Worm (Caenorhabditis elegans): ENCODE data around the gene srz-60.

Gene srz-60

DNA sequence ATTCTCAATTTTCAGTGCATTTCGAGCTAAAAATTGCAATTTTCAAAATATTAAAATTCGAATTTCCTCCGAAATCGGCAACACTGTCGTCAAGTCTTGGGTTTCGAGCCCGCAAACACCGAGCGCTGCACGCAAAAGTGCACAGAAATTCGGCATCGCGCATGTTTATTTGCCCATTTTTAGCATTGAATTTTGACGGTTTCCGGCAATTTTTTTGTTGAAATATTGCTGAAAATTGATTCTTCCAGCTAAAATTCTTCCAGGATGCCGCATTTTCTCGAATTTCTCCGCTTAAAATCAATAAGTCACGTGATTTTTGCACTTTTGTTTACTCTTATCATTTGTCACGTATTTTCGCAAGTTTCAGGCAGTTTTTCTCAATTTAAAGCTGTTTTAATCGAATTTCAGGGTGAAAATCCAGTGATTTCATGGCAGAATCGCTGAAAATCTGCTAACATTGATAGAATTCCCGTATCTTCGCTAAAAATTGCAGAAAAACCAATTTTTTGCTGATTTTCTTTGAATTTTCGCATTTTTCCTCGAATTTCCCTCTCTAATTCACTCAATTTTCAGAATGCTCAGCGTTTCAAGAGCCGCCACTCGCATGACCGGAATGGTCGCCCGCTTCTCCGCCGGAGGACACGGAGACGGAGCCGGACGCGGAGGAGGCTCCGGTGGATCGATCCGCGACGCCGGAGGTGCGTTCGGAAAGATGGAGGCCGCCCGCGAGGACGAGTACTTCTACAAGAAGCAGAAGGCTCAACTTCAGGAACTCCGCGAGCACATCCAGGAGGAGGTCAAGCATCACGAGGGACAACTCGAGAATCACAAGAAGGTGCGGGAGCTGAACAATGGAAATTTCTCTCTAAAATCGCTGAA, 43.1 kb upstream of the srz-60 start, which contains the start of gene mai-2 (continued):
- TF ChIP-seq nhr-20 (tag; optimal IDR thresholded peaks at IDR 0.05) (peak; percentile 66), F16B12.6 (tag; optimal IDR thresholded peaks at IDR 0.05) (peak; percentile 95), lin-13 (GFP tag; optimal IDR thresholded peaks at IDR 0.05) (peak; percentile 57), unc-30 (tag; optimal IDR thresholded peaks at IDR 0.05) (no peak), jun-1 (tag; optimal IDR thresholded peaks at IDR 0.05) (no peak), sptf-1 (tag; optimal IDR thresholded peaks at IDR 0.05) (no peak), nhr-12 (tag; optimal IDR thresholded peaks at IDR 0.05) (no peak), egl-27 (tag; optimal IDR thresholded peaks at IDR 0.05) (no peak), egl-13 (tag; optimal IDR thresholded peaks at IDR 0.05) (no peak), ceh-90 (tag; optimal IDR thresholded peaks at IDR 0.05) (no peak), efl-1 (optimal IDR thresholded peaks at IDR 0.05) (peak; percentile 61 to 94), efl-1 (GFP tag; optimal IDR thresholded peaks at IDR 0.05 in 1 of 2) (peak; percentile 94 to 99), elt-3 (tag; optimal IDR thresholded peaks at IDR 0.05) (peak in 2 of 6 experiments; percentile 28 to 29), nhr-11 (tag; optimal IDR thresholded peaks at IDR 0.05) (peak; percentile 18), irx-1 (tag; optimal IDR thresholded peaks at IDR 0.05) (no peak), snpc-4 (tag; optimal IDR thresholded peaks at IDR 0.05) (peak; percentile 26), ceh-88 (GFP tag; IDR thresholded peaks at IDR 0.05) (peak; percentile 10; the same call in 1 of the 2 replicates), unc-98 (GFP tag; IDR thresholded peaks at IDR 0.05) (0 out of 2 replicates have a peak, but pooled peaks have one; percentile 34), tlp-1 (tag; optimal IDR thresholded peaks at IDR 0.05) (no peak), C04F5.9 (tag; optimal IDR thresholded peaks at IDR 0.05) (no peak), mdl-1 (tag; optimal IDR thresholded peaks at IDR 0.05) (peak in 1 of 2 experiments; percentile 45), pax-3 (tag; optimal IDR thresholded peaks at IDR 0.05) (peak; percentile 12), unc-86 (tag; optimal IDR thresholded peaks at IDR 0.05) (peak; percentile 60), nhr-76 (tag; optimal IDR thresholded peaks at IDR 0.05) (no peak), C16A3.4 (tag; optimal IDR thresholded peaks at IDR 0.05) (peak; percentile 53), elt-2 (tag; optimal IDR thresholded peaks at IDR 0.05) (peak; percentile 14), nhr-28 (tag; optimal IDR thresholded peaks at IDR 0.05) (no peak), lin-39 (tag; optimal IDR thresholded peaks at IDR 0.05) (peak; percentile 18), aly-2 (tag; optimal IDR thresholded peaks at IDR 0.05) (peak; percentile 20), nhr-84 (tag; optimal IDR thresholded peaks at IDR 0.05) (no peak), lin-15B (tag; optimal IDR thresholded peaks at IDR 0.05) (peak; percentile 61), ceh-82 (tag; optimal IDR thresholded peaks at IDR 0.05) (peak; percentile 21 to 74 (median 32)), nhr-47 (tag; optimal IDR thresholded peaks at IDR 0.05) (peak; percentile 73), alr-1 (tag; optimal IDR thresholded peaks at IDR 0.05; ENCODE audit: borderline replicate concordance) (no peak), skn-1 (tag; optimal IDR thresholded peaks at IDR 0.05) (peak; percentile 57), zip-4 (GFP tag; optimal IDR thresholded peaks at IDR 0.05) (no peak), nhr-19 (GFP tag; conservative IDR thresholded peaks at IDR 0.05) (peak; percentile 65), mep-1 (tag; optimal IDR thresholded peaks at IDR 0.05) (peak; percentile 49), tbx-2 (tag; optimal IDR thresholded peaks at IDR 0.05) (peak; percentile 64), unc-130 (tag; optimal IDR thresholded peaks at IDR 0.05) (peak; percentile 77), nhr-71 (tag; optimal IDR thresholded peaks at IDR 0.05) (peak; percentile 80), nhr-85 (tag) (peak; percentile 63), nhr-77 (tag; optimal IDR thresholded peaks at IDR 0.05) (peak; percentile 45), blmp-1 (tag; optimal IDR thresholded peaks at IDR 0.05) (peak; percentile 27), unc-62 (GFP tag; optimal IDR thresholded peaks at IDR 0.05) (no peak), dsc-1 (tag; optimal IDR thresholded peaks at IDR 0.05) (peak; percentile 14), mab-9 (GFP tag; IDR thresholded peaks at IDR 0.05) (no peak), hlh-4 (tag; optimal IDR thresholded peaks at IDR 0.05) (no peak), lir-3 (tag; optimal IDR thresholded peaks at IDR 0.05; ENCODE audit: poor library complexity) (peak; percentile 36), ama-1 (optimal IDR thresholded peaks at IDR 0.05) (no peak), hlh-17 (GFP tag; optimal IDR thresholded peaks at IDR 0.05; ENCODE audit: borderline replicate concordance) (no peak), xbp-1 (tag; optimal IDR thresholded peaks at IDR 0.05) (peak; percentile 65)
